Fruit fly (Drosophila melanogaster): Measurements from ENCODE around the gene CG11983.

Gene CG11983

dm6 chr3R:9027082-9027481, 19.0 kb downstream of the CG11983 start:
- TF ChIP-seq Hr3 (GFP tag; optimal IDR thresholded peaks at IDR 0.05) (no peak), Hey (tag; optimal IDR thresholded peaks at IDR 0.05) (peak; percentile 98), abd-A (tag; optimal IDR thresholded peaks at IDR 0.05) (peak; percentile 73), Eip74EF (GFP tag; optimal IDR thresholded peaks at IDR 0.05) (peak in 1 of 2 experiments; percentile 75), prd (optimal IDR thresholded peaks at IDR 0.05) (no peak), prd (GFP tag; IDR thresholded peaks at IDR 0.05) (peak; percentile 10; the same call in 1 of the 3 replicates), ash1 (GFP tag; optimal IDR thresholded peaks at IDR 0.05) (peak; percentile 18), Side (GFP tag; optimal IDR thresholded peaks at IDR 0.05) (no peak), ftz-f1 (GFP tag; optimal IDR thresholded peaks at IDR 0.05) (no peak), lbe (GFP tag; optimal IDR thresholded peaks at IDR 0.05) (no peak), ac (GFP tag; optimal IDR thresholded peaks at IDR 0.05) (no peak), Lhr (GFP tag; optimal IDR thresholded peaks at IDR 0.05) (no peak), Stat92E (GFP tag; optimal IDR thresholded peaks at IDR 0.05) (no peak), bigmax (GFP tag; optimal IDR thresholded peaks at IDR 0.05) (no peak), Lim3 (GFP tag; IDR thresholded peaks at IDR 0.05) (no peak), Dll (GFP tag; IDR thresholded peaks at IDR 0.05; ENCODE audit: partially characterized antibody) (no peak), CG33213 (GFP tag; optimal IDR thresholded peaks at IDR 0.05) (no peak), ERR (GFP tag; optimal IDR thresholded peaks at IDR 0.05) (no peak), ara (GFP tag; IDR thresholded peaks at IDR 0.05) (0 out of 2 replicates have a peak, but pooled peaks have one; percentile 5), aop (GFP tag; IDR thresholded peaks at IDR 0.05) (peak; percentile 58; the same call in 1 of the 2 replicates), Six4 (GFP tag; optimal IDR thresholded peaks at IDR 0.05) (no peak), vvl (GFP tag; IDR thresholded peaks at IDR 0.05) (peak; percentile 62; the same call in 1 of the 2 replicates), Dek (tag; optimal IDR thresholded peaks at IDR 0.05) (no peak), HLHmδ (GFP tag; optimal IDR thresholded peaks at IDR 0.05) (peak; percentile 80), CG8281 (tag; optimal IDR thresholded peaks at IDR 0.05) (no peak), nerfin-2 (GFP tag; IDR thresholded peaks at IDR 0.05; ENCODE audit: partially characterized antibody) (no peak), amos (GFP tag; IDR thresholded peaks at IDR 0.05; ENCODE audit: partially characterized antibody) (no peak), Med (GFP tag) (no peak), CoRest (tag; optimal IDR thresholded peaks at IDR 0.05) (no peak), Nf-YA (GFP tag; IDR thresholded peaks at IDR 0.05) (peak; percentile 7; the same call in 1 of the 2 replicates), chinmo (GFP tag; IDR thresholded peaks at IDR 0.05; ENCODE audit: partially characterized antibody) (0 out of 4 replicates have a peak, but pooled peaks have one; percentile 29), CG1602 (GFP tag; optimal IDR thresholded peaks at IDR 0.05) (no peak), CG9797 (GFP tag; optimal IDR thresholded peaks at IDR 0.05) (no peak), C15 (GFP tag; IDR thresholded peaks at IDR 0.05) (no peak), CG4424 (GFP tag; optimal IDR thresholded peaks at IDR 0.05) (no peak), CG31388 (GFP tag; optimal IDR thresholded peaks at IDR 0.05) (no peak), bsh (GFP tag; optimal IDR thresholded peaks at IDR 0.05) (no peak), Deaf1 (tag; optimal IDR thresholded peaks at IDR 0.05) (no peak), ci (GFP tag; IDR thresholded peaks at IDR 0.05) (no peak), CG7839 (tag; optimal IDR thresholded peaks at IDR 0.05) (no peak), cwo (GFP tag; optimal IDR thresholded peaks at IDR 0.05) (peak; percentile 88), btn (GFP tag; optimal IDR thresholded peaks at IDR 0.05) (no peak), lilli (GFP tag; optimal IDR thresholded peaks at IDR 0.05) (no peak), odd (GFP tag; optimal IDR thresholded peaks at IDR 0.05) (no peak), mam (GFP tag; optimal IDR thresholded peaks at IDR 0.05) (no peak), CG8089 (GFP tag; optimal IDR thresholded peaks at IDR 0.05) (no peak), rib (GFP tag; IDR thresholded peaks at IDR 0.05) (no peak), ssp (GFP tag; IDR thresholded peaks at IDR 0.05) (no peak), CG6854 (GFP tag; optimal IDR thresholded peaks at IDR 0.05) (no peak), ems (GFP tag; optimal IDR thresholded peaks at IDR 0.05) (no peak), sd (tag; optimal IDR thresholded peaks at IDR 0.05) (peak; percentile 32)

All from whole organism, embryonic.